Worm (Caenorhabditis elegans) whole organism, mixed stage, embryonic: ENCODE data around the gene M70.1.

Source experiments
- M03D4.4 ChIP-seq: sonication (generic microtip); optimal IDR thresholded peaks from 2 replicates; lab custom pipeline; 2017; ENCODE audit warnings: mild to moderate bottlenecking, missing genetic modification characterization, missing compliant biosample characterization
- bed-3 ChIP-seq: fragments of 200-800 bp; sonication (Bioruptor generic); optimal IDR thresholded peaks from 3 replicates; lab custom pipeline; 2018; ENCODE audit warnings: mild to moderate bottlenecking, missing genetic modification characterization, moderate library complexity, missing compliant biosample characterization
- ceh-39 ChIP-seq: fragments of 150-350 bp; optimal IDR thresholded peaks from 2 replicates; lab custom pipeline; 2014; ENCODE audit warnings: missing biosample characterization, missing genetic modification characterization
- ceh-43 ChIP-seq: fragments of 200-800 bp; sonication (Bioruptor generic); optimal IDR thresholded peaks from 2 replicates; lab custom pipeline; 2018; ENCODE audit warnings: mild to moderate bottlenecking, missing genetic modification characterization, moderate library complexity, missing compliant biosample characterization
- ceh-83 ChIP-seq: fragments of 200-800 bp; sonication (Bioruptor generic); optimal IDR thresholded peaks from 2 replicates; lab custom pipeline; 2018; ENCODE audit warnings: mild to moderate bottlenecking, missing genetic modification characterization, missing compliant biosample characterization
- ces-1 ChIP-seq: fragments of 150-350 bp; optimal IDR thresholded peaks from 2 replicates; lab custom pipeline; 2014; ENCODE audit warnings: missing biosample characterization, missing genetic modification reagents, missing genetic modification characterization
- cnd-1 ChIP-seq: fragments of 200-800 bp; sonication (Bioruptor generic); optimal IDR thresholded peaks from 2 replicates; lab custom pipeline; 2018; ENCODE audit warnings: mild to moderate bottlenecking, missing genetic modification characterization, missing compliant biosample characterization
- drap-1 ChIP-seq: fragments of 200-800 bp; sonication (Bioruptor generic); optimal IDR thresholded peaks from 3 replicates; lab custom pipeline; 2018; ENCODE audit warnings: mild to moderate bottlenecking, missing genetic modification characterization, missing compliant biosample characterization
- elt-1 ChIP-seq: sonication (generic microtip); optimal IDR thresholded peaks from 2 replicates; lab custom pipeline; 2017; ENCODE audit warnings: missing genetic modification characterization, mild to moderate bottlenecking, missing compliant biosample characterization, antibody characterized with exemption, moderate library complexity, borderline replicate concordance; ENCODE audit not compliant: insufficient read depth
- elt-3 ChIP-seq: fragments of 150-350 bp; optimal IDR thresholded peaks from 2 replicates; lab custom pipeline; 2014; ENCODE audit warnings: missing biosample characterization, missing genetic modification characterization
- flh-1 ChIP-seq: fragments of 200-800 bp; sonication (Bioruptor generic); optimal IDR thresholded peaks from 2 replicates; lab custom pipeline; 2018; ENCODE audit warnings: mild to moderate bottlenecking, missing genetic modification characterization, moderate library complexity, missing compliant biosample characterization
- ham-2 ChIP-seq: fragments of 200-800 bp; sonication (Bioruptor generic); optimal IDR thresholded peaks from 2 replicates; lab custom pipeline; 2018; ENCODE audit warnings: mild to moderate bottlenecking, missing genetic modification characterization, missing compliant biosample characterization
- hlh-1 ChIP-seq: fragments of 150-350 bp; optimal IDR thresholded peaks from 2 replicates; lab custom pipeline; 2014; ENCODE audit warnings: missing biosample characterization, missing genetic modification reagents, missing genetic modification characterization
- lin-13 ChIP-seq: fragments of 150-350 bp; optimal IDR thresholded peaks from 2 replicates; lab custom pipeline; 2014; ENCODE audit warnings: missing biosample characterization, missing genetic modification characterization
- lin-32 ChIP-seq: fragments of 200-800 bp; sonication (Bioruptor generic); optimal IDR thresholded peaks from 2 replicates; lab custom pipeline; 2018; ENCODE audit warnings: mild to moderate bottlenecking, missing genetic modification characterization, missing compliant biosample characterization
- lsy-2 ChIP-seq: fragments of 150-350 bp; optimal IDR thresholded peaks from 2 replicates; lab custom pipeline; 2014; ENCODE audit warnings: missing biosample characterization, missing genetic modification characterization
- mab-5 ChIP-seq: fragments of 150-350 bp; optimal IDR thresholded peaks from 2 replicates; lab custom pipeline; 2014; ENCODE audit warnings: missing biosample characterization, missing genetic modification characterization
- mep-1 ChIP-seq: fragments of 150-350 bp; optimal IDR thresholded peaks from 2 replicates; lab custom pipeline; 2017; ENCODE audit warnings: missing biosample characterization, missing genetic modification reagents, missing genetic modification characterization, inconsistent platforms
- mls-2 ChIP-seq: sonication (generic microtip); optimal IDR thresholded peaks from 2 replicates; lab custom pipeline; 2016; ENCODE audit warnings: mild to moderate bottlenecking, missing genetic modification characterization, moderate library complexity, missing compliant biosample characterization
- nhr-12 ChIP-seq: fragments of 150-350 bp; optimal IDR thresholded peaks from 2 replicates; lab custom pipeline; 2014; ENCODE audit warnings: missing biosample characterization, missing genetic modification characterization
- nhr-2 ChIP-seq: fragments of 150-350 bp; optimal IDR thresholded peaks from 2 replicates; lab custom pipeline; 2014; ENCODE audit warnings: missing biosample characterization, missing genetic modification characterization
- nhr-237 ChIP-seq: fragments of 150-350 bp; optimal IDR thresholded peaks from 2 replicates; lab custom pipeline; 2014; ENCODE audit warnings: missing biosample characterization, missing genetic modification characterization
- nhr-28 ChIP-seq: fragments of 150-350 bp; optimal IDR thresholded peaks from 2 replicates; lab custom pipeline; 2014; ENCODE audit warnings: missing biosample characterization, missing genetic modification characterization
- nhr-76 ChIP-seq: sonication (generic microtip); optimal IDR thresholded peaks from 2 replicates; lab custom pipeline; 2017; ENCODE audit warnings: missing biosample characterization, missing genetic modification characterization
- pha-4 ChIP-seq: fragments of 150-350 bp; optimal IDR thresholded peaks from 2 replicates; lab custom pipeline; 2018; ENCODE audit warnings: missing biosample characterization, missing genetic modification reagents, missing genetic modification characterization
- sem-2 ChIP-seq: fragments of 200-800 bp; sonication (Bioruptor generic); optimal IDR thresholded peaks from 2 replicates; lab custom pipeline; 2018; ENCODE audit warnings: mild to moderate bottlenecking, missing genetic modification characterization, missing compliant biosample characterization
- snpc-4 ChIP-seq: fragments of 150-350 bp; optimal IDR thresholded peaks from 2 replicates; lab custom pipeline; 2014; ENCODE audit warnings: missing biosample characterization, missing genetic modification characterization
- sptf-1 ChIP-seq: sonication (generic microtip); optimal IDR thresholded peaks from 2 replicates; lab custom pipeline; 2017; ENCODE audit warnings: mild to moderate bottlenecking, missing genetic modification characterization, moderate library complexity, missing compliant biosample characterization
- tbx-8 ChIP-seq: fragments of 200-800 bp; sonication (Bioruptor generic); optimal IDR thresholded peaks from 2 replicates; lab custom pipeline; 2018; ENCODE audit warnings: mild to moderate bottlenecking, missing genetic modification characterization, moderate library complexity, missing compliant biosample characterization
- unc-39 ChIP-seq: fragments of 150-350 bp; optimal IDR thresholded peaks from 2 replicates; lab custom pipeline; 2014; ENCODE audit warnings: missing biosample characterization, missing genetic modification characterization
- unc-62 ChIP-seq: fragments of 150-350 bp; optimal IDR thresholded peaks from 2 replicates; lab custom pipeline; 2014; ENCODE audit warnings: missing biosample characterization, missing genetic modification reagents, missing genetic modification characterization
- zip-8 ChIP-seq: fragments of 150-350 bp; optimal IDR thresholded peaks from 2 replicates; lab custom pipeline; 2014; ENCODE audit warnings: missing biosample characterization, missing genetic modification characterization
- ztf-11 ChIP-seq: fragments of 150-350 bp; optimal IDR thresholded peaks from 2 replicates; lab custom pipeline; 2014; ENCODE audit warnings: missing biosample characterization, missing genetic modification characterization

The M70.1 gene

DNA sequence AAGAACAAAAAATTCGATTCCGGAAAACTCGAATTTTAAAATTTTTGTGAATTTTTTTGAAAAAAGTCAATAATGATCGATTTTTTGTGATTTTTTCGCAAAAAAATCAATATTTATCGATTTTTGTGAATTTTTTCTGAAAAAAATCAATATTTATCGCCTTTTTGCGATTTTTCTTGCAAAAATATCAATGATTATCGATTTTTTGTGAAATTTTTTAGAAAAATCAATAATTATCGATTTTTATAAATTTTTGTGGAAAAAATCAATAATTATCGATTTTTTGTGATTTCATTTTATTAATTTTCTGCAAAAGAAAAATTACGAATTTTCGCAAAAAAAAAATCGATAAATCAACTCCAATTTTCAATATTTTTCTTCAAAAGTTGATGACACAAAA is 9.7 kb upstream of the M70.1 start:
- no peak for TF ChIP-seq ces-1 (GFP tag; lab: Kevin White, UChicago)
- no peak for TF ChIP-seq nhr-28 (tag; lab: Kevin White, UChicago)
- TF ChIP-seq elt-1, result no peak
- no peak for TF ChIP-seq lin-13
- no peak for TF ChIP-seq tbx-8 (GFP tag; lab: Kevin White, UChicago)
- TF ChIP-seq unc-39, result no peak
- TF ChIP-seq nhr-2 (tag; lab: Kevin White, UChicago), result no peak
- TF ChIP-seq ztf-11 (tag; lab: Kevin White, UChicago), result no peak
- TF ChIP-seq hlh-1, result no peak
- TF ChIP-seq ceh-39 (tag; lab: Kevin White, UChicago), result no peak
- no peak for TF ChIP-seq mab-5
- TF ChIP-seq pha-4 (tag; lab: Kevin White, UChicago), result no peak
- TF ChIP-seq nhr-12 (tag; lab: Kevin White, UChicago), result no peak
- no peak for TF ChIP-seq ham-2 (GFP tag; lab: Kevin White, UChicago)
- no peak for TF ChIP-seq zip-8 (tag; lab: Kevin White, UChicago)
- TF ChIP-seq ceh-43 (GFP tag; lab: Kevin White, UChicago), result no peak
- TF ChIP-seq nhr-237 (tag; lab: Kevin White, UChicago), result no peak

DNA sequence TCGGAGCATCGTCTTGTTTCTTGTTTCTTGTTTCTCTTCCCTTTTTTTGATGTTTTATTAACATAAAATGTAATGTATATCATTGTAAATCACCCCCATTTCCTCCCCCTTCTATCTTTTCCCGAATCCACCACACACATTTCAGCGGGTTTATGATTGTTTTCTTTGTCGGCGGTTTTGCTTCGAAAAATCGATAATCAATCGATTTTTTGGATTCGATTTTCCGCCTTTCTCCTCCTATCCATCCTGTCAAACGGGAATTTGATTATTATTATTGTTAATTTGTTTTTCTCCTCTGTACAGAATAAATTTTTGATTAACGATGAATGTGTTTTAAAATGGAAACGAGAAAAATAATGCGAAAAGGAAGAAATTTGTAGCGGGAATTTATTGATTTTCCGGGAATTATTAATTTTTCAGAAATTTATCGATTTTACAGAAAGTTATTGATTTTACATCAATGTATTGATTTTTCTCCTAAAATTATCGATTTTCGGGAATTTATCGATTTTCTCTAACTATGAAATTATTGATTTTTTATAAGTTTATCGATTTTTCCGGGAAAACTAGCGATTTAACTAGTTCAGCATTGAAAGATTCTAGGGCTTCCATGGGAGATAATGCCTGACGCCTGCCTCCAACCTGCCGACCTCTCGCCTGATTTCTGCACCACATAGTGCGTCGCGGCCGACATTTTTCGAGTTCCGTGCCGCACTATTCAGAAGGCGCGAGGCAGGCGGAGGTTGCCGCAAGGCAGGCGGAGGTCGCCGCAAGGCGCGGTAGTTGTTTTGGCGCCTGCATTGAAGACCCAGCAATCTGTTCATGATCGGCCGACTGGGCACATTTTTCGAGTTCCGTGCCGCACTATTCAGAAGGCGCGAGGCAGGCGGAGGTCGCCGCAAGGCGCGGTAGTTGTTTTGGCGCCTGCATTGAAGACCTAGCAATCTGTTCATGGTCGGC is 8.7 kb upstream of the M70.1 start:
- TF ChIP-seq ceh-39 (tag; lab: Kevin White, UChicago), result no peak
- no peak for TF ChIP-seq sem-2 (GFP tag; lab: Kevin White, UChicago)
- no peak for TF ChIP-seq cnd-1 (tag; lab: Kevin White, UChicago)
- no peak for TF ChIP-seq unc-62 (GFP tag; lab: Kevin White, UChicago)
- no peak for TF ChIP-seq lsy-2 (tag; lab: Kevin White, UChicago)
- no peak for TF ChIP-seq snpc-4
- TF ChIP-seq elt-3 (tag; lab: Kevin White, UChicago), result no peak
- TF ChIP-seq pha-4 (tag; lab: Kevin White, UChicago), result no peak
- TF ChIP-seq sptf-1 (tag; lab: Kevin White, UChicago), result no peak
- no peak for TF ChIP-seq mab-5
- TF ChIP-seq ces-1 (GFP tag; lab: Kevin White, UChicago), result no peak
- no peak for TF ChIP-seq ceh-83

DNA sequence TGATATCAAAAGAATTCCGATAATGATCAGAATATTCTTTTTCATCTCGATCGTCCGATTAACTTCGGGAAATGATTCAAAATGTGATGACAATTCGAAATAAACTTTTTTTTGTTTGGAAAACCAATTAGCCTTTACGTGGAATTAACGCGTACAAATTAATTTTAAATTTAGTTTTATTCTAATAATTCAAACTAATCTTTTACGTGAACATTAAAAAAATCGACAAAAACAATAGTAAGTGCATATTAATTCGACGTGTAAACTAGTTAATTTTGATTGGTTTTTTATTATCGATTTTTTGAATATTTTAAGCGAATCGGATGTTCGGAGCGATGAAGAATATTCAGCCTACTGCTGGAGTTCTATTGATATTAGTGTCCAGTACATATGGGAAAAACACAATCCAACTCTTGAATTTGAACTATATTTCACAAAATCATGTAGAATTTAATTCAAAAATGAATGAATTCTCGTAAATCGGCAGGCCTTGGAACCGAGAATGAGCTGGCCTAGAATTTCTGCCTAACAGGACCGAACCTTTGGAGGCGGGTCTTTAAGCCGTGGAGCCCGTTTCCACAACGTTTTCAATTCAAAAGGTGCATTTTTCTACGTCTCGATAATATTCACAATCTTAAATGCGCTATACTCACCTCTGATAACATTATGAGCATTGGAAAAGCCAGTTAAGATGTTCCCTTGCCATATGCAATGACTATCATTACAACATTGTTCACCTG is 3.1 kb upstream of the M70.1 start, which contains the start of the genes M70.3 and M70.2:
Gene M70.3, minus strand, starts transcription at position 101 of the 740 bp plus-strand sequence.
Gene M70.2, plus strand, starts transcription at position 690 of the 740 bp plus-strand sequence.
- TF ChIP-seq nhr-237 (tag; lab: Kevin White, UChicago) (no peak), drap-1 (GFP tag; lab: Kevin White, UChicago) (no peak), ztf-11 (tag; lab: Kevin White, UChicago) (no peak), ham-2 (GFP tag; lab: Kevin White, UChicago) (no peak), elt-3 (tag; lab: Kevin White, UChicago) (no peak), snpc-4 (no peak), mep-1 (tag; lab: Kevin White, UChicago) (no peak), unc-62 (GFP tag; lab: Kevin White, UChicago) (no peak), nhr-28 (tag; lab: Kevin White, UChicago) (no peak), ces-1 (GFP tag; lab: Kevin White, UChicago) (no peak), pha-4 (tag; lab: Kevin White, UChicago) (no peak), hlh-1 (no peak), lin-13 (no peak), unc-39 (no peak), nhr-12 (tag; lab: Kevin White, UChicago) (no peak), flh-1 (GFP tag; lab: Kevin White, UChicago) (no peak), cnd-1 (tag; lab: Kevin White, UChicago) (no peak), M03D4.4 (tag; lab: Kevin White, UChicago) (no peak), bed-3 (no peak)
- TF ChIP-seq, all 35 proteins: peak for 0

DNA sequence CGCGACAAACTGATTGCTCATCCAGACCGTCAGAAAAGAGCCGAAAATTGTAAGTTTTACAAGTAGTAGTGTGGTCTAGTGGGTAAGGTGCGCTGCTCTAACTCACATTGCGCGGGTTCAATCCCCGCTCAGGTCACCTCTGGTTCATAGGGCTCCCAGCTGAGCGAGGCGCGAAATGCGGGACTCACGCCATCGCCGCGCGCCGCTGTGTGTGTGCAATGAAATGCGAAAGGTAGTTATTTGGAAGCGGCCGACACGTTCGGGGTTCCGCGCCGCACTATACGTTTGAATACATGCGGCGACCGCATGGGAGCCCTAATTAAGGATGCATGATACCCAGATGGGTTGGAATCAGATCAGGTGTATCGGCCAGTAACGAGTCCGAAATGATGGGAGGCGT is 485 bp downstream of the M70.1 start:
- no peak for TF ChIP-seq lin-32 (GFP tag; lab: Kevin White, UChicago)
- TF ChIP-seq flh-1 (GFP tag; lab: Kevin White, UChicago), result no peak
- no peak for TF ChIP-seq ztf-11 (tag; lab: Kevin White, UChicago)
- no peak for TF ChIP-seq pha-4 (tag; lab: Kevin White, UChicago)
- TF ChIP-seq hlh-1, result no peak
- TF ChIP-seq tbx-8 (GFP tag; lab: Kevin White, UChicago), result no peak
- TF ChIP-seq ceh-43 (GFP tag; lab: Kevin White, UChicago), result no peak
- no peak for TF ChIP-seq elt-1
- no peak for TF ChIP-seq ceh-83
- TF ChIP-seq lin-13, result no peak
- no peak for TF ChIP-seq mls-2 (tag; lab: Kevin White, UChicago)
- TF ChIP-seq nhr-2 (tag; lab: Kevin White, UChicago), result no peak
- no peak for TF ChIP-seq nhr-76 (tag; lab: Kevin White, UChicago)
- TF ChIP-seq nhr-12 (tag; lab: Kevin White, UChicago), result no peak
- no peak for TF ChIP-seq ceh-39 (tag; lab: Kevin White, UChicago)
- no peak for TF ChIP-seq cnd-1 (tag; lab: Kevin White, UChicago)
- TF ChIP-seq mep-1 (tag; lab: Kevin White, UChicago), result no peak
